Fruit fly (Drosophila melanogaster) whole organism, embryonic: Measurements from ENCODE around the gene CG34398.
A peak's percentile ranks its signal among the peaks of the same experiment; 100 is the strongest.

Experiments
- Atf6 ChIP-seq: fragments of 200-800 bp; sonication (Bioruptor generic); IDR thresholded peaks from 2 replicates; pipeline ENCODE4 v1.3.6; 2022; ENCODE audit warnings: missing biosample characterization, missing genetic modification characterization
- Bteb2 ChIP-seq: fragments of 200-800 bp; sonication (Bioruptor generic); optimal IDR thresholded peaks from 2 replicates; lab custom pipeline; 2016; ENCODE audit warnings: missing biosample characterization, missing genetic modification characterization
- CG10321 ChIP-seq: fragments of 200-800 bp; sonication (Bioruptor generic); IDR thresholded peaks from 2 replicates; pipeline ENCODE4 v1.3.6; 2022; ENCODE audit warnings: missing biosample characterization, missing genetic modification characterization
- CG10543 ChIP-seq: fragments of 200-800 bp; sonication (Bioruptor generic); optimal IDR thresholded peaks from 3 replicates; lab custom pipeline; 2017; ENCODE audit warnings: missing biosample characterization, mild to moderate bottlenecking, missing genetic modification characterization, moderate library complexity
- CG10654 ChIP-seq: fragments of 200-800 bp; sonication (Bioruptor generic); optimal IDR thresholded peaks from 2 replicates; lab custom pipeline; 2016; ENCODE audit warnings: missing biosample characterization, missing genetic modification characterization
- CG11398 ChIP-seq: fragments of 200-800 bp; sonication (Bioruptor generic); optimal IDR thresholded peaks from 2 replicates; lab custom pipeline; 2016; ENCODE audit warnings: missing biosample characterization, missing genetic modification characterization
- CG11504 ChIP-seq: fragments of 200-800 bp; sonication (Bioruptor generic); optimal IDR thresholded peaks from 3 replicates; lab custom pipeline; 2019; ENCODE audit warnings: missing biosample characterization, mild to moderate bottlenecking, missing genetic modification characterization, moderate library complexity
- CG11695 ChIP-seq: fragments of 200-800 bp; sonication (Bioruptor generic); IDR thresholded peaks from 3 replicates; pipeline ENCODE4 v1.3.6; 2022; ENCODE audit warnings: missing biosample characterization, missing genetic modification characterization
- CG12155 ChIP-seq: fragments of 200-800 bp; sonication (Bioruptor generic); optimal IDR thresholded peaks from 3 replicates; lab custom pipeline; 2016; ENCODE audit warnings: missing biosample characterization, missing genetic modification characterization
- CG18764 ChIP-seq: fragments of 200-800 bp; sonication (Bioruptor generic); optimal IDR thresholded peaks from 3 replicates; lab custom pipeline; 2016; ENCODE audit warnings: missing biosample characterization, missing genetic modification characterization
- CG30431 ChIP-seq: fragments of 200-800 bp; sonication (Bioruptor generic); optimal IDR thresholded peaks from 2 replicates; lab custom pipeline; 2017; ENCODE audit warnings: missing biosample characterization, missing genetic modification characterization
- CG32532 ChIP-seq: fragments of 200-800 bp; sonication (Bioruptor generic); IDR thresholded peaks from 2 replicates; pipeline ENCODE4 v1.3.6; 2022; ENCODE audit warnings: missing biosample characterization, missing genetic modification characterization
- CG3847 ChIP-seq: fragments of 200-800 bp; sonication (Bioruptor generic); IDR thresholded peaks from 2 replicates; pipeline ENCODE4 v1.3.6; 2022; ENCODE audit warnings: missing biosample characterization, missing genetic modification characterization
- CG7556 ChIP-seq: fragments of 200-800 bp; sonication (Bioruptor generic); optimal IDR thresholded peaks from 2 replicates; lab custom pipeline; 2017; ENCODE audit warnings: missing biosample characterization, mild to moderate bottlenecking, missing genetic modification characterization
- CkIIα-i1 ChIP-seq: fragments of 200-800 bp; sonication (Bioruptor generic); IDR thresholded peaks from 2 replicates; pipeline ENCODE4 v1.3.6; 2022; ENCODE audit warnings: missing biosample characterization, missing genetic modification characterization
- Fer2 ChIP-seq: fragments of 200-800 bp; sonication (Bioruptor generic); optimal IDR thresholded peaks from 2 replicates; lab custom pipeline; 2018; ENCODE audit warnings: missing biosample characterization, mild to moderate bottlenecking, missing genetic modification characterization, moderate library complexity
- Fer3 ChIP-seq: fragments of 200-800 bp; sonication (Bioruptor generic); optimal IDR thresholded peaks from 2 replicates; lab custom pipeline; 2018; ENCODE audit warnings: missing biosample characterization, mild to moderate bottlenecking, missing genetic modification characterization, moderate library complexity
- HHEX ChIP-seq: fragments of 200-800 bp; sonication (Bioruptor generic); optimal IDR thresholded peaks from 3 replicates; lab custom pipeline; 2017; ENCODE audit warnings: missing biosample characterization, mild to moderate bottlenecking, missing genetic modification characterization, missing genetic modification reagents
- Hand ChIP-seq: fragments of 200-800 bp; sonication (Bioruptor generic); optimal IDR thresholded peaks from 2 replicates; lab custom pipeline; 2017; ENCODE audit warnings: mild to moderate bottlenecking, missing biosample characterization, missing genetic modification reagents, missing genetic modification characterization
- Hr51 ChIP-seq, 2 experiments: fragments of 200-800 bp; sonication (Bioruptor generic); optimal IDR thresholded peaks; 2 replicates in 1 of 2; 3 replicates in 1 of 2; lab custom pipeline; 2016 to 2018; ENCODE audit warnings: missing biosample characterization in 2 of 2, missing genetic modification characterization in 2 of 2, mild to moderate bottlenecking in 1 of 2, moderate library complexity in 1 of 2
- Lhr ChIP-seq: fragments of 200-800 bp; sonication (Bioruptor generic); optimal IDR thresholded peaks from 3 replicates; lab custom pipeline; 2017; ENCODE audit warnings: mild to moderate bottlenecking, missing biosample characterization, missing genetic modification reagents, missing genetic modification characterization
- Med ChIP-seq: fragments of 200-800 bp; sonication (Bioruptor generic); peaks from one replicate; lab custom pipeline; 2016; ENCODE audit warnings: missing biosample characterization, missing genetic modification characterization, mild to moderate bottlenecking, inconsistent platforms, moderate library complexity
- NC2β ChIP-seq: fragments of 200-800 bp; sonication (Bioruptor generic); optimal IDR thresholded peaks from 2 replicates; lab custom pipeline; 2016; ENCODE audit warnings: missing biosample characterization, missing genetic modification characterization
- Optix ChIP-seq: fragments of 200-800 bp; sonication (Bioruptor generic); IDR thresholded peaks from 3 replicates; pipeline ENCODE4 v1.3.6; 2022; ENCODE audit warnings: missing biosample characterization, missing genetic modification characterization
- Pdp1 ChIP-seq, 2 experiments: fragments of 200-800 bp; sonication (Bioruptor generic); optimal IDR thresholded peaks; 3 replicates each; lab custom pipeline; 2016; ENCODE audit warnings: missing biosample characterization in 2 of 2, missing genetic modification characterization in 2 of 2, mild to moderate bottlenecking in 1 of 2, moderate library complexity in 1 of 2
- Poxn ChIP-seq: fragments of 200-800 bp; sonication (Bioruptor generic); IDR thresholded peaks from 2 replicates; pipeline ENCODE4 v1.3.6; 2022; ENCODE audit warnings: missing biosample characterization, missing genetic modification characterization
- Rfx ChIP-seq: fragments of 200-800 bp; sonication (Bioruptor generic); IDR thresholded peaks from 2 replicates; pipeline ENCODE4 v1.3.6; 2022; ENCODE audit warnings: missing biosample characterization, missing genetic modification characterization
- Six4 ChIP-seq: fragments of 200-800 bp; sonication (Bioruptor generic); optimal IDR thresholded peaks from 2 replicates; lab custom pipeline; 2016; ENCODE audit warnings: missing biosample characterization, missing genetic modification characterization
- Sox102F ChIP-seq: fragments of 200-800 bp; sonication (Bioruptor generic); optimal IDR thresholded peaks from 2 replicates; lab custom pipeline; 2018; ENCODE audit warnings: missing biosample characterization, mild to moderate bottlenecking, missing genetic modification characterization, moderate library complexity
- YL-1 ChIP-seq: fragments of 200-800 bp; sonication (Bioruptor generic); optimal IDR thresholded peaks from 3 replicates; lab custom pipeline; 2017; ENCODE audit warnings: missing biosample characterization, mild to moderate bottlenecking, missing genetic modification characterization
- az2 ChIP-seq: fragments of 200-800 bp; sonication (Bioruptor generic); optimal IDR thresholded peaks from 3 replicates; lab custom pipeline; 2016; ENCODE audit warnings: missing biosample characterization, missing genetic modification characterization
- btn ChIP-seq: fragments of 200-800 bp; sonication (Bioruptor generic); optimal IDR thresholded peaks from 2 replicates; lab custom pipeline; 2016; ENCODE audit warnings: missing biosample characterization, missing genetic modification characterization
- cato ChIP-seq: fragments of 200-800 bp; sonication (Bioruptor generic); optimal IDR thresholded peaks from 2 replicates; lab custom pipeline; 2016; ENCODE audit warnings: missing biosample characterization, missing genetic modification characterization, borderline replicate concordance
- chif ChIP-seq, 2 experiments: fragments of 200-800 bp; sonication (Bioruptor generic); optimal IDR thresholded peaks; 3 replicates each; lab custom pipeline; 2016; ENCODE audit warnings: missing biosample characterization in 2 of 2, missing genetic modification characterization in 2 of 2
- ci ChIP-seq: fragments of 200-800 bp; sonication (Bioruptor generic); IDR thresholded peaks from 3 replicates; pipeline ENCODE4 v1.3.6; 2022; ENCODE audit warnings: missing biosample characterization, missing genetic modification characterization
- crol ChIP-seq: fragments of 200-800 bp; sonication (Bioruptor generic); IDR thresholded peaks from 2 replicates; pipeline ENCODE4 v1.3.6; 2022; ENCODE audit warnings: missing biosample characterization, missing genetic modification characterization
- disco-r ChIP-seq: fragments of 200-800 bp; sonication (Bioruptor generic); optimal IDR thresholded peaks from 2 replicates; lab custom pipeline; 2016; ENCODE audit warnings: missing biosample characterization, missing genetic modification characterization
- dmrt11E ChIP-seq: fragments of 200-800 bp; sonication (Bioruptor generic); optimal IDR thresholded peaks from 3 replicates; lab custom pipeline; 2018; ENCODE audit warnings: missing biosample characterization, mild to moderate bottlenecking, missing genetic modification characterization, moderate library complexity
- ems ChIP-seq: fragments of 200-800 bp; sonication (Bioruptor generic); optimal IDR thresholded peaks from 3 replicates; lab custom pipeline; 2016; ENCODE audit warnings: missing biosample characterization, missing genetic modification characterization
- ewg ChIP-seq: fragments of 200-800 bp; sonication (Bioruptor generic); optimal IDR thresholded peaks from 3 replicates; lab custom pipeline; 2017; ENCODE audit warnings: mild to moderate bottlenecking, missing biosample characterization, missing genetic modification reagents, missing genetic modification characterization
- exex ChIP-seq: fragments of 200-800 bp; sonication (Bioruptor generic); optimal IDR thresholded peaks from 4 replicates; lab custom pipeline; 2018; ENCODE audit warnings: missing biosample characterization, mild to moderate bottlenecking, missing genetic modification characterization, moderate library complexity
- fru ChIP-seq: fragments of >200 bp; optimal IDR thresholded peaks from 2 replicates; lab custom pipeline; 2017
- grau ChIP-seq: fragments of 200-800 bp; optimal IDR thresholded peaks from 3 replicates; lab custom pipeline; 2019; ENCODE audit warnings: missing biosample characterization, mild to moderate bottlenecking, missing genetic modification characterization, moderate library complexity
- insv ChIP-seq, 2 experiments: fragments of 200-800 bp; sonication (Bioruptor generic); optimal IDR thresholded peaks; 3 replicates each; lab custom pipeline; 2016 to 2018; ENCODE audit warnings: missing biosample characterization in 2 of 2, missing genetic modification characterization in 2 of 2
- luna ChIP-seq: fragments of 200-800 bp; sonication (Bioruptor generic); optimal IDR thresholded peaks from 2 replicates; lab custom pipeline; 2016; ENCODE audit warnings: missing biosample characterization, missing genetic modification characterization
- nerfin-2 ChIP-seq: fragments of 200-800 bp; sonication (Bioruptor generic); IDR thresholded peaks from 2 replicates; pipeline ENCODE4 v1.3.6; 2022; ENCODE audit warnings: missing biosample characterization, missing genetic modification characterization; ENCODE audit not compliant: partially characterized antibody
- sens ChIP-seq: fragments of 200-800 bp; sonication (Bioruptor generic); peaks from one replicate; lab custom pipeline; 2016; ENCODE audit warnings: missing biosample characterization, missing genetic modification characterization
- slou ChIP-seq: fragments of 200-800 bp; sonication (Bioruptor generic); optimal IDR thresholded peaks from 3 replicates; lab custom pipeline; 2016; ENCODE audit warnings: missing biosample characterization, missing genetic modification characterization
- twi ChIP-seq: fragments of 200-800 bp; optimal IDR thresholded peaks from 2 replicates; lab custom pipeline; 2019; ENCODE audit warnings: missing biosample characterization, mild to moderate bottlenecking, missing genetic modification characterization, moderate library complexity
- usp ChIP-seq: fragments of >200 bp; optimal IDR thresholded peaks from 2 replicates; lab custom pipeline; 2017; ENCODE audit warnings: missing biosample characterization, missing genetic modification characterization

CG34398 gene

dm6 chr2L:8955597-8956335 lies 57.2 kb downstream of the CG34398 start (continued):
- TF ChIP-seq insv (GFP tag; optimal IDR thresholded peaks at IDR 0.05; lab: Kevin White, UChicago) (no peak), YL-1 (GFP tag; lab: Kevin White, UChicago) (no peak), CG11398 (GFP tag; lab: Kevin White, UChicago) (no peak), HHEX (GFP tag; lab: Kevin White, UChicago) (no peak), slou (no peak), CG11504 (tag; lab: Kevin White, UChicago) (peak; percentile 16), CG3847 (0 out of 2 replicates have a peak, but pooled peaks have one; percentile 26), exex (no peak), Pdp1 (GFP tag; optimal IDR thresholded peaks at IDR 0.05; lab: Kevin White, UChicago) (peak in 1 of 2 experiments; percentile 15), cato (GFP tag; lab: Kevin White, UChicago) (no peak), disco-r (GFP tag; lab: Kevin White, UChicago) (no peak), CG30431 (GFP tag; lab: Kevin White, UChicago) (no peak), dmrt11E (tag; lab: Kevin White, UChicago) (no peak), Poxn (GFP tag; lab: Robert Waterston, UW) (no peak), Lhr (GFP tag; lab: Kevin White, UChicago) (no peak), CG10321 (0 out of 2 replicates have a peak, but pooled peaks have one; percentile 22), az2 (GFP tag; lab: Kevin White, UChicago) (no peak), CG10654 (GFP tag; lab: Kevin White, UChicago) (no peak), Six4 (GFP tag; lab: Kevin White, UChicago) (no peak), Atf6 (GFP tag; lab: Robert Waterston, UW) (no peak), Fer2 (tag; lab: Kevin White, UChicago) (no peak), usp (GFP tag; lab: Kevin White, UChicago) (no peak), CG10543 (peak; percentile 1), crol (GFP tag; lab: Robert Waterston, UW) (no peak), Bteb2 (GFP tag; lab: Kevin White, UChicago) (no peak), luna (GFP tag; lab: Kevin White, UChicago) (no peak), Hr51 (GFP tag; optimal IDR thresholded peaks at IDR 0.05; lab: Kevin White, UChicago) (no peak), ci (no peak), Rfx (GFP tag; lab: Robert Waterston, UW) (peak; percentile 7; the same call in 1 of the 2 replicates), ems (GFP tag; lab: Kevin White, UChicago) (no peak), CG18764 (GFP tag; lab: Kevin White, UChicago) (no peak), CG11695 (GFP tag; lab: Robert Waterston, UW) (peak; percentile 42; the same call in 1 of the 3 replicates), Sox102F (no peak), grau (peak; percentile 29), sens (GFP tag; lab: Kevin White, UChicago) (peak; percentile 19), chif (GFP tag; optimal IDR thresholded peaks at IDR 0.05; lab: Kevin White, UChicago) (no peak), Med (GFP tag; lab: Kevin White, UChicago) (peak; percentile 73), NC2β (GFP tag; lab: Kevin White, UChicago) (no peak), CG32532 (GFP tag; lab: Robert Waterston, UW) (peak; percentile 46; the same call in 1 of the 2 replicates), Fer3 (tag; lab: Kevin White, UChicago) (no peak), fru (lab: Kevin White, UChicago) (no peak), nerfin-2 (GFP tag; lab: Robert Waterston, UW) (no peak), CG12155 (GFP tag; lab: Kevin White, UChicago) (peak; percentile 9), twi (tag; lab: Kevin White, UChicago) (no peak), Hand (GFP tag; lab: Kevin White, UChicago) (no peak), Optix (no peak), CG7556 (GFP tag; lab: Kevin White, UChicago) (no peak), btn (GFP tag; lab: Kevin White, UChicago) (no peak), ewg (GFP tag; lab: Kevin White, UChicago) (no peak), CkIIα-i1 (GFP tag; lab: Robert Waterston, UW) (no peak)
